Fruit fly (Drosophila melanogaster): ENCODE measurements around the gene CG17328.

The CG17328 gene

dm6 chr2L:16350742-16351568 lies 51.2 kb downstream of the CG17328 start (continued):
- TF ChIP-seq Rx (GFP tag; IDR thresholded peaks at IDR 0.05) (peak; percentile 98), CG3726 (GFP tag; IDR thresholded peaks at IDR 0.05) (peak; percentile 98), CG15011 (GFP tag; optimal IDR thresholded peaks at IDR 0.05) (peak; percentile 99), br (optimal IDR thresholded peaks at IDR 0.05) (no peak), CG2875 (GFP tag; optimal IDR thresholded peaks at IDR 0.05) (peak; percentile 99), C15 (GFP tag; IDR thresholded peaks at IDR 0.05) (peak; percentile 97), tap (tag; optimal IDR thresholded peaks at IDR 0.05) (peak; percentile 99), Bteb2 (GFP tag; optimal IDR thresholded peaks at IDR 0.05) (peak; percentile 99), zen (tag; optimal IDR thresholded peaks at IDR 0.05) (peak; percentile 98), dimm (GFP tag; IDR thresholded peaks at IDR 0.05) (peak; percentile 97), run (tag; optimal IDR thresholded peaks at IDR 0.05) (peak; percentile 99), gcm (GFP tag; optimal IDR thresholded peaks at IDR 0.05) (peak; percentile 99), CG15073 (GFP tag; optimal IDR thresholded peaks at IDR 0.05) (peak; percentile 87), bcd (GFP tag; optimal IDR thresholded peaks at IDR 0.05) (peak; percentile 99), cas (GFP tag; IDR thresholded peaks at IDR 0.05) (peak; percentile 98), CG7786 (GFP tag; optimal IDR thresholded peaks at IDR 0.05) (peak; percentile 97), CG2120 (GFP tag; optimal IDR thresholded peaks at IDR 0.05) (peak; percentile 99), CG9817 (tag; optimal IDR thresholded peaks at IDR 0.05) (peak; percentile 99), knrl (GFP tag; IDR thresholded peaks at IDR 0.05; ENCODE audit: partially characterized antibody) (no peak), H15 (GFP tag; IDR thresholded peaks at IDR 0.05) (peak; percentile 98), amos (GFP tag; IDR thresholded peaks at IDR 0.05; ENCODE audit: partially characterized antibody) (no peak; the same call in 1 of the 2 replicates), otp (GFP tag; IDR thresholded peaks at IDR 0.05) (peak; percentile 98), Tbp (GFP tag; optimal IDR thresholded peaks at IDR 0.05) (no peak), Mrtf (GFP tag; IDR thresholded peaks at IDR 0.05) (peak; percentile 99), hb (GFP tag; IDR thresholded peaks at IDR 0.05; ENCODE audit: partially characterized antibody) (no peak), Lim3 (GFP tag; IDR thresholded peaks at IDR 0.05) (peak; percentile 96), CoRest (tag; optimal IDR thresholded peaks at IDR 0.05) (peak; percentile 99), CG1233 (GFP tag; optimal IDR thresholded peaks at IDR 0.05) (peak; percentile 99), CG18619 (GFP tag; optimal IDR thresholded peaks at IDR 0.05) (peak; percentile 99), lbe (GFP tag; optimal IDR thresholded peaks at IDR 0.05) (peak; percentile 97), MBD-R2 (GFP tag; IDR thresholded peaks at IDR 0.05) (peak; percentile 99), CG33213 (GFP tag; optimal IDR thresholded peaks at IDR 0.05) (peak; percentile 97), chn (GFP tag; optimal IDR thresholded peaks at IDR 0.05) (peak; percentile 99), HLH4C (GFP tag; IDR thresholded peaks at IDR 0.05; ENCODE audit: partially characterized antibody) (no peak), BEAF-32 (GFP tag; optimal IDR thresholded peaks at IDR 0.05) (no peak), Doc2 (GFP tag; IDR thresholded peaks at IDR 0.05) (peak; percentile 93), grn (GFP tag; optimal IDR thresholded peaks at IDR 0.05) (peak; percentile 88), Lpt (GFP tag; optimal IDR thresholded peaks at IDR 0.05) (no peak), gcm2 (GFP tag; optimal IDR thresholded peaks at IDR 0.05) (peak; percentile 99), CG8359 (GFP tag; optimal IDR thresholded peaks at IDR 0.05; ENCODE audit: borderline replicate concordance) (peak; percentile 94), Hr3 (GFP tag; optimal IDR thresholded peaks at IDR 0.05) (peak; percentile 98), onecut (GFP tag; IDR thresholded peaks at IDR 0.05) (peak; percentile 98), CG9932 (GFP tag; IDR thresholded peaks at IDR 0.05) (peak; percentile 99), fru (optimal IDR thresholded peaks at IDR 0.05) (no peak), CG7963 (GFP tag; IDR thresholded peaks at IDR 0.05; ENCODE audit: partially characterized antibody) (no peak), CG5180 (GFP tag; optimal IDR thresholded peaks at IDR 0.05) (peak; percentile 94), CG32772 (GFP tag; IDR thresholded peaks at IDR 0.05) (peak; percentile 99), ATbp (GFP tag; optimal IDR thresholded peaks at IDR 0.05) (peak; percentile 99), ara (GFP tag; IDR thresholded peaks at IDR 0.05) (peak; percentile 99), Bgb (GFP tag; IDR thresholded peaks at IDR 0.05; ENCODE audit: partially characterized antibody) (no peak)

Data from whole organism, embryonic.